Worm (Caenorhabditis elegans): ENCODE measurements around the gene T25D1.1.
A peak's percentile ranks its signal among the peaks of the same experiment; 100 is the strongest.

The T25D1.1 gene

DNA sequence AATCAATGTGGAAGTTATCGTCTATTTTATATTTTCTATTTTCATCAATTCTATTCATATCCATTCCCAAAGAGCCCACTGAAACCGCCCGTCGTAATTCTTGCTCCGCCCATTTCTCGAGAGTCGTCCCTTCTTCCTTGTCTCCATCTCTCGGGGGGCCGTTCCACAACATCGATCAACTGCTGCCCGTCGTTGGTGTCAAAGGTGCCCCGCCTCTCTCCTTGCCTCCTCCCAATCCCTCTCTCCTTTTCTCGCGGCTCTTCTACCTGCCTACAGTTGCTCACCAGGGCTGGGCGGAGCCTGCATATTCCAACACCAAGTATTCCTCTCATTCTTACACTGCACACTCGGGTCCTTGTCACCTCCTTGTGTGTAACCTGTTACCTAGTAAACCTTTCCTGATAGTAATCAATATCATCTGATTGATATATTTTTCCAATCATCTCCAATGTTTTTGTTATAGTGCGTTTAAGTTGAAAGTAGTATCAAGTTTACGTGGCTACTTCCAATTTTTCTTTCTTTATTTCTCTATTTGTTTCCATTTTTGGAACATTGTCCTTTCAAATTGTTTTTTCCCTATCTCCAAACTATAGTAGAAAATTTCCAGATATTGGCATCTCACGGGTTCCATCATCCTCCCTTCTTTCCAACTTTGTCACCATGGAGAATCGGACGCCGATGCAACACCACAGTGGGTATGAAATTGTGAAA lies 16.8 kb downstream of the T25D1.1 start, which contains the start of gene pat-9:
TSS of gene pat-9 (plus strand) at position 661 of the 711 bp plus-strand sequence.
- TF ChIP-seq pha-4 (tag; optimal IDR thresholded peaks at IDR 0.05), result no peak
- no peak for TF ChIP-seq nhr-28 (tag; optimal IDR thresholded peaks at IDR 0.05)
- peak; percentile 68 for TF ChIP-seq unc-120 (tag; optimal IDR thresholded peaks at IDR 0.05; ENCODE audit: poor library complexity, severe bottlenecking)
- no peak for TF ChIP-seq ces-1 (GFP tag; optimal IDR thresholded peaks at IDR 0.05)
- TF ChIP-seq sptf-1 (tag; optimal IDR thresholded peaks at IDR 0.05), result no peak
- TF ChIP-seq snpc-4 (tag; optimal IDR thresholded peaks at IDR 0.05), result no peak
- no peak for TF ChIP-seq cnd-1 (tag; optimal IDR thresholded peaks at IDR 0.05)
- no peak for TF ChIP-seq mls-2 (tag; optimal IDR thresholded peaks at IDR 0.05)
- TF ChIP-seq bed-3 (GFP tag; optimal IDR thresholded peaks at IDR 0.05), result no peak
- TF ChIP-seq sem-2 (GFP tag; optimal IDR thresholded peaks at IDR 0.05), result no peak
- TF ChIP-seq ham-2 (GFP tag; optimal IDR thresholded peaks at IDR 0.05), result no peak
- peak; percentile 78 for TF ChIP-seq hlh-1 (tag; optimal IDR thresholded peaks at IDR 0.05)
- TF ChIP-seq flh-1 (GFP tag; optimal IDR thresholded peaks at IDR 0.05), result no peak
- TF ChIP-seq nhr-12 (tag; optimal IDR thresholded peaks at IDR 0.05), result no peak
- no peak for TF ChIP-seq mep-1 (tag; optimal IDR thresholded peaks at IDR 0.05)
- no peak for TF ChIP-seq zip-8 (tag; optimal IDR thresholded peaks at IDR 0.05)
- no peak for TF ChIP-seq lin-32 (GFP tag; optimal IDR thresholded peaks at IDR 0.05)
- peak; percentile 32 for TF ChIP-seq M03D4.4 (tag; optimal IDR thresholded peaks at IDR 0.05)

- TF ChIP-seq zip-8 (tag; optimal IDR thresholded peaks at IDR 0.05) (no peak), unc-39 (tag; optimal IDR thresholded peaks at IDR 0.05) (no peak), sptf-1 (tag; optimal IDR thresholded peaks at IDR 0.05) (no peak), tbx-8 (GFP tag; optimal IDR thresholded peaks at IDR 0.05) (no peak), unc-62 (GFP tag; optimal IDR thresholded peaks at IDR 0.05) (no peak), blmp-1 (tag; optimal IDR thresholded peaks at IDR 0.05) (no peak), unc-120 (tag; optimal IDR thresholded peaks at IDR 0.05; ENCODE audit: poor library complexity, severe bottlenecking) (no peak), ztf-11 (tag; optimal IDR thresholded peaks at IDR 0.05) (no peak), nhr-237 (tag; optimal IDR thresholded peaks at IDR 0.05) (no peak), elt-1 (tag; optimal IDR thresholded peaks at IDR 0.05; ENCODE audit: borderline replicate concordance, insufficient read depth) (no peak), ceh-39 (tag; optimal IDR thresholded peaks at IDR 0.05) (no peak), nhr-2 (tag; optimal IDR thresholded peaks at IDR 0.05) (no peak), nhr-12 (tag; optimal IDR thresholded peaks at IDR 0.05) (no peak), mab-5 (tag; optimal IDR thresholded peaks at IDR 0.05) (no peak)
These were observed 20.8 kb downstream of the T25D1.1 start, which contains the start of gene osm-1 for ce11 chrX:16540374-16540773. osm-1 (plus strand) TSS chrX:16540674.

ce11 chrX:16543887-16544286 lies 24.3 kb downstream of the T25D1.1 start:
- TF ChIP-seq ceh-83 (GFP tag; optimal IDR thresholded peaks at IDR 0.05) (no peak), mab-5 (tag; optimal IDR thresholded peaks at IDR 0.05) (no peak), elt-1 (tag; optimal IDR thresholded peaks at IDR 0.05; ENCODE audit: borderline replicate concordance, insufficient read depth) (no peak), ztf-11 (tag; optimal IDR thresholded peaks at IDR 0.05) (no peak), zip-8 (tag; optimal IDR thresholded peaks at IDR 0.05) (no peak), elt-3 (tag; optimal IDR thresholded peaks at IDR 0.05) (no peak), sem-2 (GFP tag; optimal IDR thresholded peaks at IDR 0.05) (no peak), ceh-43 (GFP tag; optimal IDR thresholded peaks at IDR 0.05) (no peak), unc-39 (tag; optimal IDR thresholded peaks at IDR 0.05) (no peak), nhr-237 (tag; optimal IDR thresholded peaks at IDR 0.05) (no peak), nhr-12 (tag; optimal IDR thresholded peaks at IDR 0.05) (no peak), drap-1 (GFP tag; optimal IDR thresholded peaks at IDR 0.05) (no peak), cnd-1 (tag; optimal IDR thresholded peaks at IDR 0.05) (no peak), unc-120 (tag; optimal IDR thresholded peaks at IDR 0.05; ENCODE audit: poor library complexity, severe bottlenecking) (no peak)

ce11 chrX:16545641-16546040 lies 26.0 kb downstream of the T25D1.1 start:
- no peak for TF ChIP-seq elt-1 (tag; optimal IDR thresholded peaks at IDR 0.05; ENCODE audit: borderline replicate concordance, insufficient read depth)
- no peak for TF ChIP-seq lin-32 (GFP tag; optimal IDR thresholded peaks at IDR 0.05)
- TF ChIP-seq tbx-8 (GFP tag; optimal IDR thresholded peaks at IDR 0.05), result no peak
- no peak for TF ChIP-seq ces-1 (GFP tag; optimal IDR thresholded peaks at IDR 0.05)
- TF ChIP-seq bed-3 (GFP tag; optimal IDR thresholded peaks at IDR 0.05), result no peak
- TF ChIP-seq nhr-2 (tag; optimal IDR thresholded peaks at IDR 0.05), result no peak
- no peak for TF ChIP-seq nhr-28 (tag; optimal IDR thresholded peaks at IDR 0.05)
- no peak for TF ChIP-seq nhr-76 (tag; optimal IDR thresholded peaks at IDR 0.05)
- TF ChIP-seq sem-2 (GFP tag; optimal IDR thresholded peaks at IDR 0.05), result no peak
- TF ChIP-seq flh-1 (GFP tag; optimal IDR thresholded peaks at IDR 0.05), result no peak
- no peak for TF ChIP-seq sptf-1 (tag; optimal IDR thresholded peaks at IDR 0.05)
- TF ChIP-seq blmp-1 (tag; optimal IDR thresholded peaks at IDR 0.05), result no peak
- TF ChIP-seq unc-62 (GFP tag; optimal IDR thresholded peaks at IDR 0.05), result no peak
- TF ChIP-seq ztf-11 (tag; optimal IDR thresholded peaks at IDR 0.05), result no peak
